Worm (Caenorhabditis elegans): ENCODE measurements around the gene C01G6.9.

Gene C01G6.9

ce11 chrII:9305575-9305974 lies 10.0 kb upstream of the C01G6.9 start:
- TF ChIP-seq ceh-39 (tag; optimal IDR thresholded peaks at IDR 0.05) (no peak), ces-1 (GFP tag; optimal IDR thresholded peaks at IDR 0.05) (peak; percentile 85), unc-62 (GFP tag; optimal IDR thresholded peaks at IDR 0.05) (peak; percentile 30), ceh-43 (GFP tag; optimal IDR thresholded peaks at IDR 0.05) (no peak)

- TF ChIP-seq unc-120 (tag; optimal IDR thresholded peaks at IDR 0.05; ENCODE audit: poor library complexity, severe bottlenecking) = no peak
- TF ChIP-seq ceh-39 (tag; optimal IDR thresholded peaks at IDR 0.05) = no peak
- no peak for TF ChIP-seq ham-2 (GFP tag; optimal IDR thresholded peaks at IDR 0.05)
- TF ChIP-seq elt-1 (tag; optimal IDR thresholded peaks at IDR 0.05; ENCODE audit: borderline replicate concordance, insufficient read depth) = no peak
- peak; percentile 34 for TF ChIP-seq mls-2 (tag; optimal IDR thresholded peaks at IDR 0.05)
- TF ChIP-seq nhr-2 (tag; optimal IDR thresholded peaks at IDR 0.05) = no peak
- TF ChIP-seq nhr-12 (tag; optimal IDR thresholded peaks at IDR 0.05) = no peak
- no peak for TF ChIP-seq unc-62 (GFP tag; optimal IDR thresholded peaks at IDR 0.05)
- TF ChIP-seq nhr-237 (tag; optimal IDR thresholded peaks at IDR 0.05) = no peak
- no peak for TF ChIP-seq tbx-8 (GFP tag; optimal IDR thresholded peaks at IDR 0.05)
- TF ChIP-seq hlh-1 (tag; optimal IDR thresholded peaks at IDR 0.05) = peak; percentile 26
- TF ChIP-seq ceh-43 (GFP tag; optimal IDR thresholded peaks at IDR 0.05) = no peak
- no peak for TF ChIP-seq elt-3 (tag; optimal IDR thresholded peaks at IDR 0.05)
- TF ChIP-seq drap-1 (GFP tag; optimal IDR thresholded peaks at IDR 0.05) = no peak
- no peak for TF ChIP-seq sptf-1 (tag; optimal IDR thresholded peaks at IDR 0.05)
- TF ChIP-seq cnd-1 (tag; optimal IDR thresholded peaks at IDR 0.05) = peak; percentile 20
- TF ChIP-seq lsy-2 (tag; optimal IDR thresholded peaks at IDR 0.05) = no peak
- TF ChIP-seq flh-1 (GFP tag; optimal IDR thresholded peaks at IDR 0.05) = no peak
- TF ChIP-seq sem-2 (GFP tag; optimal IDR thresholded peaks at IDR 0.05) = no peak
- peak; percentile 94 for TF ChIP-seq ces-1 (GFP tag; optimal IDR thresholded peaks at IDR 0.05)
- no peak for TF ChIP-seq blmp-1 (tag; optimal IDR thresholded peaks at IDR 0.05)
These were observed 9.2 kb upstream of the C01G6.9 start for ce11 chrII:9304849-9305248.

DNA sequence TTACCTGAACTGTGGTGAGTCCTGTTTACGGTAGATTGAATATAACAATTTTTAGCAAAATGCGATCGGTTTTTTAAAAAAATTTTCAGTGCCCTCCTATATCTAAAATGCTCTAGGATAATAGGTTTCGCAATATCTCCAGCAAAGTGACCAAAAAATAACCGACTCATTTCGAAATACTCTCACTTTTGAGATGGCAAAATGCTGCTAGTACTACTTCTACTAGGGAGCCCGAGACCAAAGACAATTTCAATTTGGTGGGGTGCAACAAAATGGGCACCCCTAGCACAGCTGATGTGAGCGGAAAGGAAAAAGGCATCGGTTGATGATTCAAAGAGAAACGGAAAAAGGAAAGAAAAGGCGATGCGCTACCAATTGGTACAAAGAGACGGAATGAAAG lies 7.9 kb upstream of the C01G6.9 start:
- peak; percentile 8 for TF ChIP-seq ces-1 (GFP tag; optimal IDR thresholded peaks at IDR 0.05)
- TF ChIP-seq unc-120 (tag; optimal IDR thresholded peaks at IDR 0.05; ENCODE audit: poor library complexity, severe bottlenecking) = no peak
- TF ChIP-seq flh-1 (GFP tag; optimal IDR thresholded peaks at IDR 0.05) = no peak
- TF ChIP-seq unc-62 (GFP tag; optimal IDR thresholded peaks at IDR 0.05) = no peak
- no peak for TF ChIP-seq cnd-1 (tag; optimal IDR thresholded peaks at IDR 0.05)
- no peak for TF ChIP-seq sem-2 (GFP tag; optimal IDR thresholded peaks at IDR 0.05)
- no peak for TF ChIP-seq sptf-1 (tag; optimal IDR thresholded peaks at IDR 0.05)
- no peak for TF ChIP-seq mep-1 (tag; optimal IDR thresholded peaks at IDR 0.05)

- peak; percentile 28 for TF ChIP-seq nhr-2 (tag; optimal IDR thresholded peaks at IDR 0.05)
- peak; percentile 22 for TF ChIP-seq elt-1 (tag; optimal IDR thresholded peaks at IDR 0.05; ENCODE audit: borderline replicate concordance, insufficient read depth)
- no peak for TF ChIP-seq drap-1 (GFP tag; optimal IDR thresholded peaks at IDR 0.05)
- TF ChIP-seq ces-1 (GFP tag; optimal IDR thresholded peaks at IDR 0.05) = no peak
These were observed 5.4 kb upstream of the C01G6.9 start for ce11 chrII:9301065-9301464.

ce11 chrII:9299679-9300078 lies 4.1 kb upstream of the C01G6.9 start:
- TF ChIP-seq mab-5 (tag; optimal IDR thresholded peaks at IDR 0.05) (peak; percentile 88), unc-120 (tag; optimal IDR thresholded peaks at IDR 0.05; ENCODE audit: poor library complexity, severe bottlenecking) (peak; percentile 10), hlh-1 (tag; optimal IDR thresholded peaks at IDR 0.05) (peak; percentile 31), elt-1 (tag; optimal IDR thresholded peaks at IDR 0.05; ENCODE audit: borderline replicate concordance, insufficient read depth) (no peak), unc-62 (GFP tag; optimal IDR thresholded peaks at IDR 0.05) (peak; percentile 53), nhr-2 (tag; optimal IDR thresholded peaks at IDR 0.05) (no peak), lsy-2 (tag; optimal IDR thresholded peaks at IDR 0.05) (no peak)

- TF ChIP-seq nhr-237 (tag; optimal IDR thresholded peaks at IDR 0.05) (no peak), sptf-1 (tag; optimal IDR thresholded peaks at IDR 0.05) (no peak), lin-32 (GFP tag; optimal IDR thresholded peaks at IDR 0.05) (no peak), ceh-83 (GFP tag; optimal IDR thresholded peaks at IDR 0.05) (no peak), ztf-11 (tag; optimal IDR thresholded peaks at IDR 0.05) (no peak), bed-3 (GFP tag; optimal IDR thresholded peaks at IDR 0.05) (no peak), nhr-12 (tag; optimal IDR thresholded peaks at IDR 0.05) (no peak), M03D4.4 (tag; optimal IDR thresholded peaks at IDR 0.05) (no peak), nhr-28 (tag; optimal IDR thresholded peaks at IDR 0.05) (no peak), lin-13 (tag; optimal IDR thresholded peaks at IDR 0.05) (no peak), nhr-76 (tag; optimal IDR thresholded peaks at IDR 0.05) (no peak), sem-2 (GFP tag; optimal IDR thresholded peaks at IDR 0.05) (no peak), blmp-1 (tag; optimal IDR thresholded peaks at IDR 0.05) (no peak), drap-1 (GFP tag; optimal IDR thresholded peaks at IDR 0.05) (no peak), unc-120 (tag; optimal IDR thresholded peaks at IDR 0.05; ENCODE audit: poor library complexity, severe bottlenecking) (no peak), ham-2 (GFP tag; optimal IDR thresholded peaks at IDR 0.05) (no peak), mab-5 (tag; optimal IDR thresholded peaks at IDR 0.05) (no peak), unc-62 (GFP tag; optimal IDR thresholded peaks at IDR 0.05) (no peak)
These were observed 4.0 kb downstream of the C01G6.9 start, which contains the start of gene acs-7 for ce11 chrII:9291632-9292031. acs-7 (plus strand) TSS chrII:9292017.

All from whole organism, mixed stage, embryonic.